Fruit fly (Drosophila melanogaster): ENCODE measurements around the gene CG42728.

CG42728 gene

DNA sequence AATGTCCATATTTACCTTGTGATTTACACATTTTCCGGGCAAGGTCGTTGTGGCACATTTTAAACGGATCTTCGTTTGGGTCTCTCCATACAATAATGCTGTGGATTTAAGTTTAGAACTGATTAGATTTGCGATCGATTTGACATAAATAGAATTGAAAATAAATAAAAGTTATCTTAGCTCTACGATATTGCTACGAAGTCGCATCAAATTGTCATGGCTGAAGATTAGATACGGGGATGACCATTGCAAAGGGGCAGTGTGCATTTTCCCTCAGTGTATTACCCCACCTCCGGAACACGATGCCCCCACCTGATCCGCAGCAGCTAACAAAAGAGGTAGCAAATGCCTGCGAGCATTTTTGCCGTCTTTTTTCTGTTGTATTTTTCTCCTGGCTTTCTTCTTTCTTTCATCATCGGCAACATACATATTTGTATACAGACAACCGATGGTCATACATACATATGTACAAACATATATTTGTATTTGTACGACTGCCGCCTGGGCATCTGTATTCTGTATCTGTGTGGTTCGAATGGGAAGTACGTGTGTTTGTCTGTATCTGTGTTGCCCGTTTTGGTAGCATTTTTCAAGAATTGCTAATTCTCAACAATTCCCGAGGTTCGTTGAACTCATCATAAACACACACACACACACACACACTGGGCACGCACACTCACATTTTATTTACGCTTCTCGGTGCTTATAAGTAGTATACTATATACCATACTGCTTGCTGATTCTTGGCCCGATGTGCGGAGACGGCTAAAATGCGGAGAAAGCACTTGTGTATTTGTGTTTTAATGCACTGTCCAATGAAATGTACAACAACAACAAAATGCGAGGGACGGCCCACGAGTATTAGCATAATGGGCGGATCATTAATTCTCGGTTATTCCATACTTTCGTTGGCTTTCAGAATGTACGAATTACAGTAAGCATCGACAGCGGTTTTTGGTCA is 16.7 kb upstream of the CG42728 start:
- TF ChIP-seq h (optimal IDR thresholded peaks at IDR 0.05) (no peak), ttk (optimal IDR thresholded peaks at IDR 0.05) (no peak), Sin3A (optimal IDR thresholded peaks at IDR 0.05) (no peak), insv (optimal IDR thresholded peaks at IDR 0.05) (no peak), psq (optimal IDR thresholded peaks at IDR 0.05) (no peak), Myc (optimal IDR thresholded peaks at IDR 0.05) (no peak)

DNA sequence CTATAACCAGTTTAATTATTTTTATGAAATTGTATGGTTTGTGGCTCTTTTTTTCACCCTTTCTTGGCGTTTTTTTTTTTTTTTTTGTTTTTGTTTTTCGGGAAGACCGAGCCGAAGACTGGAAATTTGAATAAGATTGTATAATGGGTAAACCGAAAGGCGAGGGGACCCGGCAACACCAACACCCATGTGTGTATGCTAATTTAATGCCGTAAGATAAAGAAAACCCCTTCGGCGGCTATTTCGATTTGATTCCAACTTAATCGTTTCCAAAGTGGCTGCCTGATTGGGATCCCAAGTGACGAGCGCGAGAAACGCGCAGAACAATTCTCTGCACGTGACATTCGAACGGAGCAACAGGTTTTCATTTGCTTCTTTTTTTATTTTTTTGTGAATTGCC is 15.5 kb upstream of the CG42728 start:
- TF ChIP-seq h (optimal IDR thresholded peaks at IDR 0.05), result no peak
- no peak for TF ChIP-seq insv (optimal IDR thresholded peaks at IDR 0.05)

DNA sequence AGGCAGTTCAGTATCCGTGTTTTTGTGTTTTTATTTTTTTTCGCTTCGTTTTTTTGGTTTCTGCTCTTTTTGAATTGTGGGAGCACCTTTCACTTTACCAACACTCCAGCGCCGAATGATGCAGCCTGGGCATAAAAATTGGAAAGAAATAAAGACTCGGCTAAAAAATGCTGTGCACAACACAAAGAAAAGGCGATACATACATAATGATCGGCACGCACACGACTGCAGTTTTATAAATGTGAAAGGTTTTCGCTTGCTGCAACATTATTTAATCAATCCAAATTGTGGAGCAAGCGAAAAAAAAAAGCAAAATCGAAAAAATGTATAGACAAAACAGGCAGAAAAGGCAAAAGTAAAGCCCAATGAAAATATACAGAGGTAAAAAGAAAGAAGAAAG is 15.1 kb upstream of the CG42728 start:
- no peak for TF ChIP-seq insv (optimal IDR thresholded peaks at IDR 0.05)
- no peak for TF ChIP-seq Sin3A (optimal IDR thresholded peaks at IDR 0.05)
- no peak for TF ChIP-seq h (optimal IDR thresholded peaks at IDR 0.05)
- no peak for TF ChIP-seq psq (optimal IDR thresholded peaks at IDR 0.05)
- TF ChIP-seq Myc (optimal IDR thresholded peaks at IDR 0.05), result no peak
- TF ChIP-seq ttk (optimal IDR thresholded peaks at IDR 0.05), result no peak

DNA sequence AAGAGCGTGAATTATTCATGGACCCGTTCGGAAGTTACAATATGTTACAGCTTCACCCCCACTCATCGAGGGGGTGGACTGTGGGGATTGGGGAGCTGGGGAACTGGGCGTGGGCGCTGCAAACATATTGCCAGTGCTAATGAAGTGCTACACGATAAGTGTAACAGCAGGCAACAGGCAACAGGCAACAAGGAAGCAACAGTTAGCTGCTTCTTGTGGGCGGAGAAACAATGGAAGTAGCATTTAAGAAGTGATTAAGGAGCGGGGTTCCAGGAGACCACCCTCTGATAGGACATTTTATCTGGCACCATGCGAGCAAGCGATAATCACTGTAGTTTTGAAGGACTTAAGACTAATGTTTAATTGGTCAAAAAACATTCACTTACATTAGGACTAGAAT is 13.3 kb upstream of the CG42728 start:
- TF ChIP-seq Myc (optimal IDR thresholded peaks at IDR 0.05), result no peak
- TF ChIP-seq ttk (optimal IDR thresholded peaks at IDR 0.05), result no peak
- no peak for TF ChIP-seq psq (optimal IDR thresholded peaks at IDR 0.05)
- TF ChIP-seq Sin3A (optimal IDR thresholded peaks at IDR 0.05), result no peak
- TF ChIP-seq h (optimal IDR thresholded peaks at IDR 0.05), result no peak
- TF ChIP-seq insv (optimal IDR thresholded peaks at IDR 0.05), result no peak

DNA sequence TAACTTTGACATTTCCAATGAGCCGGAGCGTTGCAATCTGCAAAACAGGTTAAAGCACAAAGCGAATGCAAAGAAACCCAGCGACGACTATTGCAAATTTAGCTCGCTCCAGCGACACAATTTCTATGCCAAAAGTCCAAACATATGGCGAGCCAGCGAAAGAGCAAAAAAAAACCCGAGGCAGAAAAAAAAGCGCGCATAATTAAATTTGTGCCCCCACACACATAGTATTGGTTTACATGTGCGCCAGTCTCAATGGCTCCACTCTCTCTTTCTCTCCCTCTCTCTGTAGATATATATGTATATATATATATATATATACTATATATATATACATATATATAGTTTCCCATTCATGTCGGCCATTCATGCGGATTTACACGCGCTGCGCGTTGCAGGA is 12.7 kb upstream of the CG42728 start:
- TF ChIP-seq insv (optimal IDR thresholded peaks at IDR 0.05) (no peak), ttk (optimal IDR thresholded peaks at IDR 0.05) (no peak), Myc (optimal IDR thresholded peaks at IDR 0.05) (no peak), Sin3A (optimal IDR thresholded peaks at IDR 0.05) (no peak), h (optimal IDR thresholded peaks at IDR 0.05) (no peak), psq (optimal IDR thresholded peaks at IDR 0.05) (no peak)

DNA sequence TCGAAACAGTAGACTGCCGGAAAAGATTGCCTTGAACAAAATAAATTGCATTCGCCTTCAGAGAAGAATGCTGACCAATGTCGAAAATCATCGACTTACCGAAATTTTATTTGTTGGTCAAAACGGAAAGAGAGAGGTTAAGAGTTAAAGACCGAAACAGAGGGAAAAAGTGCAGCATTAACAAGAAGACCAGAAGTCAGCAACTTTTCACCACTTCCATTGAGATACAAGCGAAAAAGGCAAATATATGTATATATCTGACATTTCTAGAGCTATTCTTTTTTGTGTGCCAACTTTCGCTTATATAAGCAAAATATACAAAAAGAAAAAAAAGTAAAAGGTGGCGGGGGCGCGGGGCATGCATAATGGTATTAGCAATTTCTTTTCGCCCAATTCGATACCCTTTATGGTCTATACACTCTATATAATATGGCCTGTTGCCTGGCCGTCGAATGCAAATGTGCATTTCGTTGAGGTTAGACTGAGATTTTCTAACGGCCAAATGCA is 12.0 kb upstream of the CG42728 start:
- no peak for TF ChIP-seq h (optimal IDR thresholded peaks at IDR 0.05)
- TF ChIP-seq ttk (optimal IDR thresholded peaks at IDR 0.05), result no peak
- TF ChIP-seq Myc (optimal IDR thresholded peaks at IDR 0.05), result no peak
- TF ChIP-seq psq (optimal IDR thresholded peaks at IDR 0.05), result no peak
- TF ChIP-seq insv (optimal IDR thresholded peaks at IDR 0.05), result no peak
- no peak for TF ChIP-seq Sin3A (optimal IDR thresholded peaks at IDR 0.05)

DNA sequence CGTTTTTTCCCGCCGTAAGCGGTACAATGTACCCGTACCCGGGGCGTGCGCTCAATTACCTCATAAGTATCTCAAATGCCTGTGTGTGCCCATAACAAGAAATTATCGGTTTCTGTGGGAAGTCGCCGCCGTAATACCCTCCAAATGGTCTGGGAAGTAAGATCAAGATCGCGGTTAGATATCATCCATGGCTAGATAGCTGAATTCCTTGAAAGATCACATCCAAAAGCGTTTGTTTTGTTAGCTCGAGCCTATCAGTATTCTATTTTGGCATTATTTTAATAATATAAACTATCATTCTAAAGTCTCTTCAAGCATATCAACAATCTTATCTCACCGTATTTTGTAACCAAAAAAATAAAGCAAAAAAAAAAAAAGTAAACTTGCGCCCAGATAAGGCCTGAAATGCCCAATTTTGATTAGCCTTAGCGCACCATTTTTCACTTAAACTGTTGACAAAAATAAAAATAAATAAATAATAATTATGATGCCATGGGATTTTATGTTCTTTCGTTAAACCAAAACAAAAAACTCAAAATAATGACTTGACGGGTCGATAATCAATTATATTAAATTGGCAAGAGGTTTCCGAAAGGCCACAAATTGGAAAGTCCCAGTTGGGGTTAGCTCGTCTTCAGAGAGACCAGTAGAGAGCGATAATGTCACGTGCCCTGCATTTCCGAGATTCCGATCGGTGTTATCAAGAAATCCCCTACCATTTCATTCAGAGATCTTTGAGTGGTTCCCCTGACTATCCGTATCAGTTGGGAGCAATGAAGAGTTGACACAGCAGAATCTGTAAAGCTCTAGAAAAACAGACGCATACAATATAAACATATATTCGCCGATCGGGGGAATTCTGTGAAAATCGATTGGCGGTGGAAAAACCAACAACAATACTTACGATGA is 10.8 kb upstream of the CG42728 start:
- TF ChIP-seq psq (optimal IDR thresholded peaks at IDR 0.05) (no peak), Myc (optimal IDR thresholded peaks at IDR 0.05) (no peak), ttk (optimal IDR thresholded peaks at IDR 0.05) (no peak), Sin3A (optimal IDR thresholded peaks at IDR 0.05) (no peak), insv (optimal IDR thresholded peaks at IDR 0.05) (no peak), h (optimal IDR thresholded peaks at IDR 0.05) (no peak)

DNA sequence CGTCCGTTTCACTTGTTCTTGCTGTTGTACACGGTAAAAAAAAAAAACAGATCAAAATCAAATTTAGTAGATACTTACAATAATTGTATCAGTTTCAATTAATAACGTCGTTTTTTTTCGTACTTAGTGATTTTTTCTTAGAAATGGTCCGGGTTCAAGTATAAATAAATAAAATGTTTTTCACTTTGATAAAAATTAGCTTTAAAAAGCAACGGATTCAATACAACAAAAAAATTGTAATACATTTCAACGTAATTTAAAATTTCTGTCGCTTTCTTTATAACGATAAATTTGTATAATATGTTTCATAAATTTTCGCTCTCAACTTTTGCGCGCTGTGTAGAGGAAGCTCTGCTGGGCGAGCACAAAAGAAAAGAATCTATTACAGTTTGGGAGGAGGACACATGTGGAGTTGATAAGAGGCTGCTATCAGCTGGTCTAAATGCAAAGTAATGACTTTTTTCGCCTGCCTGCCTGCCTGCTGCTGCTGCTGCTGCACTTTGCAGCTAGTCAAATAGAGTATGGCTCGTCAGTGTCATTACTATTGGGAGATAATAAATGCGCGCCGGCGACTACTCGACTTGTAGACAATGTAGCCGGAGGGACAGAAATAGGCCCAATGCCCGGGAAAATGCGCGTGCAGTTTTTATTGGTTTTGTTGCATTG is 10.1 kb upstream of the CG42728 start:
- TF ChIP-seq Myc (optimal IDR thresholded peaks at IDR 0.05) (no peak), psq (optimal IDR thresholded peaks at IDR 0.05) (no peak), ttk (optimal IDR thresholded peaks at IDR 0.05) (no peak), insv (optimal IDR thresholded peaks at IDR 0.05) (no peak), Sin3A (optimal IDR thresholded peaks at IDR 0.05) (no peak), h (optimal IDR thresholded peaks at IDR 0.05) (no peak)

DNA sequence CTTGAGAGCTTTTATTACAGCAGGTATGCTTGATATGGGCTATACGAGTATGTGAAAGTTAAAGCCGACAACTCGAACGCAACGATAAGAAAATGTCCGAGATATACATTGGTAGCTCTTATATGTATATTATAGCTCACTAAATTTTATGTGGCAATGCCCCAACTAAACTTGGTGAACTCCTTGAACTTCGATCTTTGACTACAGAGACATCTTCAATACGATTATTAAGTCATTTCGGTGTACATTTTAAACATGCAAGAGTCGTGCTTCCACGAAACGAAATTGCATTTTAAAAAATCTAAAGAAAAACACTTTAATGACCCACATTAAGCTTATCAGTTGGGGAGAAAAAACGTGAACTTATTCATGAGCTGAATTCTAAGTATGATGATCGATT is 8.6 kb upstream of the CG42728 start:
- TF ChIP-seq insv (optimal IDR thresholded peaks at IDR 0.05) (no peak), h (optimal IDR thresholded peaks at IDR 0.05) (no peak), psq (optimal IDR thresholded peaks at IDR 0.05) (no peak), ttk (optimal IDR thresholded peaks at IDR 0.05) (no peak), Myc (optimal IDR thresholded peaks at IDR 0.05) (no peak), Sin3A (optimal IDR thresholded peaks at IDR 0.05) (no peak)

DNA sequence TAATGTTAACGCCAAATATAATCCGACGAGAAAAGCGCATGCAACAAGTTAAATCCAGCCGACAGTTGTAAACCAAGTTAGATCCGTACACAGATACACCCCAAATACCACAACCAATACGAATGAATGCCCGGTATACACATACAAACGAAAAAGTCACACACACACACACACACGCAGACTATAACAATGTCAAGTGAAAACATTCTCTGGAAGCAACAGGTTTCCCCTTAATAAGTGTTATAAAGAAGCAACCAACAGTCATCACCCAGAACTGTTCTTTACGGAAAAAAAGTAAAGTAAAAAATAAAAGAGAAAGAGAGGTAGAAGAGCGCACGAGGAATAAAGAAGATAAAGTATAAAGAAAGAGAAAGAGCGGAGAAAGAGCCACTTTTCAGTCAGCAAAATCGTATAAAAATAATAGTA is 7.8 kb upstream of the CG42728 start:
- no peak for TF ChIP-seq ttk (optimal IDR thresholded peaks at IDR 0.05)

DNA sequence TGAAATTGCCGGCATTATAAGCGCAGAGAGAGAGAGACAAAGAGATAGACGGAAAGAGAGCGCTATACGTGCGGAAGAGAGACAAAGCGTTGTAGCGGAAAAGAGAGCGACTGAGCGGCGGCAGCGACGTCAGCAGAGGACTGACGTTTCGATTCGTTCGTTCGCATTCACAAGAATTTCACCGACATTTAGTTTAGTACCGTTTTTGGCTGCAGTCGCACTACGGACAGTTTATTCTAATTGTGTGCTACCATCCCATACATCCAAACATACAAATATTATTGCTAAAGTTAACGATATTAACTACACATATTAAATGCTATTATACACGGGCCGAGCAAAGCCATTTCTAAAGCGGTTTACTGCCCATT is 7.2 kb upstream of the CG42728 start, which contains the start of gene CrebA:
Gene CrebA, plus strand, starts transcription at position 168 of the 371 bp plus-strand sequence.
- TF ChIP-seq Myc (optimal IDR thresholded peaks at IDR 0.05) (no peak), Sin3A (optimal IDR thresholded peaks at IDR 0.05) (no peak), ttk (optimal IDR thresholded peaks at IDR 0.05) (no peak), psq (optimal IDR thresholded peaks at IDR 0.05) (no peak), h (optimal IDR thresholded peaks at IDR 0.05) (no peak), insv (optimal IDR thresholded peaks at IDR 0.05) (no peak)
